Worm (Caenorhabditis elegans) whole organism, L4/young adult: ENCODE results near the gene glb-13.

ENCODE experiments used
- W03F9.2 ChIP-seq: fragments of 150-350 bp; optimal IDR thresholded peaks from 2 replicates; lab custom pipeline; 2014; ENCODE audit warnings: missing biosample characterization, missing genetic modification characterization
- dao-5 ChIP-seq: sonication (generic microtip); optimal IDR thresholded peaks from 2 replicates; lab custom pipeline; 2016; ENCODE audit warnings: missing genotype, missing genetic modification characterization, moderate library complexity, missing compliant biosample characterization
- him-1 ChIP-seq: sonication (generic microtip); optimal IDR thresholded peaks from 2 replicates; lab custom pipeline; 2016; ENCODE audit warnings: missing genotype, missing genetic modification reagents, missing genetic modification characterization, missing compliant biosample characterization

- TF ChIP-seq dao-5 (no peak), him-1 (tag; lab: Kevin White, UChicago) (no peak), W03F9.2 (tag; lab: Kevin White, UChicago) (no peak)
Observed at ce11 chrX:12348329-12348728, 29.9 kb downstream of the glb-13 start, which contains the start of gene F42F12.14.
